Worm (Caenorhabditis elegans) whole organism, young adult: Measurements from ENCODE around the gene faah-2.

ENCODE experiments used
- C17E4.6 ChIP-seq: fragments of 200-800 bp; sonication (Bioruptor generic); IDR thresholded peaks from 2 replicates; pipeline ENCODE4 v1.3.6; 2022; ENCODE audit warnings: missing genetic modification reagents, missing genetic modification characterization, missing compliant biosample characterization
- ceh-100 ChIP-seq: fragments of 200-800 bp; sonication (Bioruptor generic); IDR thresholded peaks from 2 replicates; pipeline ENCODE4 v1.3.6; 2022; ENCODE audit warnings: missing genetic modification reagents, missing genetic modification characterization, missing compliant biosample characterization
- ceh-58 ChIP-seq: fragments of 200-800 bp; sonication (Bioruptor generic); IDR thresholded peaks from 2 replicates; pipeline ENCODE4 v1.3.6; 2022; ENCODE audit warnings: missing genetic modification characterization, missing compliant biosample characterization
- mxl-1 ChIP-seq: sonication (generic microtip); optimal IDR thresholded peaks from 2 replicates; lab custom pipeline; 2016; ENCODE audit warnings: missing genetic modification characterization, missing compliant biosample characterization
- nfya-2 ChIP-seq: fragments of 200-800 bp; sonication (Bioruptor generic); IDR thresholded peaks from 2 replicates; pipeline ENCODE4 v1.3.6; 2022; ENCODE audit warnings: missing genetic modification reagents, missing genetic modification characterization, missing compliant biosample characterization
- nhr-90 ChIP-seq: sonication (generic microtip); optimal IDR thresholded peaks from 2 replicates; lab custom pipeline; 2016; ENCODE audit warnings: missing genotype, mild to moderate bottlenecking, missing genetic modification characterization, missing compliant biosample characterization
- snpc-1.3 ChIP-seq: sonication (generic microtip); optimal IDR thresholded peaks from 2 replicates; lab custom pipeline; 2017; ENCODE audit warnings: missing genetic modification characterization, mild to moderate bottlenecking, missing compliant biosample characterization, antibody characterized with exemption, moderate library complexity, missing genotype, missing genetic modification reagents; ENCODE audit not compliant: insufficient read depth
- snpc-4 ChIP-seq, 5 experiments: fragments of 150-350 bp in 1 of 5; sonication (generic microtip) in 4 of 5; optimal IDR thresholded peaks; 2 replicates each; lab custom pipeline; 2014 to 2018; ENCODE audit warnings: missing genetic modification characterization in 5 of 5, missing biosample characterization in 3 of 5, antibody characterized with exemption in 2 of 5, mild to moderate bottlenecking in 2 of 5, missing compliant biosample characterization in 2 of 5, missing genotype in 2 of 5, moderate library complexity in 2 of 5, missing genetic modification reagents in 1 of 5

DNA sequence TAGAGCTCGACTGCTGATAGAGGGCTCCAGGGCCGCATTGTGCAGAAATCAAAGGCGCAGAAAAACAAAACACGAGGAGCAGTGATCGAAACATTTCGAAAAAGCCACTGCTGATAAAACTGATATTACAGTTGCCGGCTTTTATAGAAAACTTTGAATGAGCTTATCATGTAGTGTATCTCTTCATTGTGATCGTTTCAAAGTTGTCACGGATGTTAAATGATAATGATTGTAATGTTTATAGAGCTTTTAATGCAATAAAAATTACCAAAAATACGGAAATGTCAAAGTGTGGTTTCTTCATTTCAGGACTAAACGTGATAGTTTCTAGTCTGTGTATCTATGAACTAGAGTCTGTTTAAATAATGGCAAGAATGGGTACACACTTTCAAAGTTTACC is 16.4 kb downstream of the faah-2 start, which contains the start of gene clec-52:
- TF ChIP-seq snpc-4 (GFP tag; optimal IDR thresholded peaks at IDR 0.05; lab: Kevin White, UChicago) (no peak), snpc-4 (tag; optimal IDR thresholded peaks at IDR 0.05; lab: Kevin White, UChicago) (no peak), mxl-1 (tag; lab: Kevin White, UChicago) (no peak), nhr-90 (tag; lab: Kevin White, UChicago) (no peak), ceh-58 (GFP tag; lab: Robert Waterston, UW) (no peak), snpc-1.3 (tag; lab: Kevin White, UChicago) (no peak), ceh-100 (GFP tag; lab: Robert Waterston, UW) (no peak), C17E4.6 (no peak), nfya-2 (no peak)
